Worm (Caenorhabditis elegans) whole organism, L4 larva: Measurements from ENCODE around the gene unc-61.

Experiments used
- R02D3.7 ChIP-seq: fragments of 150-350 bp; sonication (generic microtip); optimal IDR thresholded peaks from 3 replicates; lab custom pipeline; 2014; ENCODE audit warnings: missing biosample characterization, missing genetic modification characterization
- Y75B8A.6 ChIP-seq: fragments of 200-800 bp; sonication (Bioruptor generic); IDR thresholded peaks from 2 replicates; pipeline ENCODE4 v1.3.6; 2022; ENCODE audit warnings: missing genetic modification reagents, missing genetic modification characterization, missing compliant biosample characterization
- aha-1 ChIP-seq: fragments of 150-350 bp; peaks from one replicate; lab custom pipeline; 2014; ENCODE audit warnings: missing biosample characterization, missing genetic modification characterization
- fos-1 ChIP-seq: fragments of 150-350 bp; optimal IDR thresholded peaks from 2 replicates; lab custom pipeline; 2014; ENCODE audit warnings: missing biosample characterization, missing genetic modification characterization
- hlh-30 ChIP-seq: sonication (generic microtip); optimal IDR thresholded peaks from 2 replicates; lab custom pipeline; 2017; ENCODE audit warnings: antibody characterized with exemption, mild to moderate bottlenecking, missing genetic modification characterization, missing compliant biosample characterization; ENCODE audit not compliant: insufficient read depth
- nhr-25 ChIP-seq: sonication (generic microtip); optimal IDR thresholded peaks from 2 replicates; lab custom pipeline; 2017; ENCODE audit warnings: missing genetic modification characterization, mild to moderate bottlenecking, missing compliant biosample characterization, antibody characterized with exemption, moderate library complexity, borderline replicate concordance; ENCODE audit not compliant: insufficient read depth
- set-16 ChIP-seq: fragments of 200-800 bp; sonication (Bioruptor generic); IDR thresholded peaks from 2 replicates; pipeline ENCODE4 v1.3.6; 2022; ENCODE audit warnings: missing genetic modification reagents, missing genetic modification characterization, missing compliant biosample characterization
- tag-97 ChIP-seq: fragments of 200-800 bp; sonication (Bioruptor generic); IDR thresholded peaks from 2 replicates; pipeline ENCODE4 v1.3.6; 2022; ENCODE audit warnings: missing genetic modification characterization, missing compliant biosample characterization
- unc-130 ChIP-seq: sonication (generic microtip); optimal IDR thresholded peaks from 2 replicates; lab custom pipeline; 2016; ENCODE audit warnings: missing genetic modification reagents, missing genetic modification characterization, missing compliant biosample characterization
- unc-62 ChIP-seq, 3 experiments: fragments of 150-350 bp in 1 of 3; sonication (generic microtip); optimal IDR thresholded peaks in 2 of 3; peaks in 1 of 3; 1 replicate in 1 of 3; 2 replicates in 2 of 3; lab custom pipeline; 2014 to 2017; ENCODE audit warnings: missing biosample characterization in 3 of 3, missing genetic modification characterization in 3 of 3, missing genetic modification reagents in 3 of 3, missing genotype in 1 of 3
- zfp-2 ChIP-seq: sonication (generic microtip); optimal IDR thresholded peaks from 2 replicates; lab custom pipeline; 2016; ENCODE audit warnings: mild to moderate bottlenecking, missing genetic modification characterization, missing compliant biosample characterization
- ztf-11 ChIP-seq: fragments of 150-350 bp; optimal IDR thresholded peaks from 2 replicates; lab custom pipeline; 2014; ENCODE audit warnings: missing biosample characterization, missing genetic modification characterization

ce11 chrV:14736851-14737250, 2.8 kb upstream of the unc-61 start, which contains the start of gene Y50E8A.5:
- no peak for TF ChIP-seq nhr-25 (tag; lab: Kevin White, UChicago)
- no peak for TF ChIP-seq tag-97 (GFP tag; lab: Robert Waterston, UW)
- TF ChIP-seq zfp-2 (tag; lab: Kevin White, UChicago), result no peak
- no peak for TF ChIP-seq ztf-11 (tag; lab: Kevin White, UChicago)
- TF ChIP-seq fos-1 (tag; lab: Kevin White, UChicago), result no peak
- no peak for TF ChIP-seq hlh-30
- TF ChIP-seq aha-1 (tag; lab: Kevin White, UChicago), result no peak
- TF ChIP-seq unc-62 (GFP tag; optimal IDR thresholded peaks at IDR 0.05 in 1 of 2; lab: Kevin White, UChicago), result no peak
- TF ChIP-seq unc-62 (tag; optimal IDR thresholded peaks at IDR 0.05; lab: Kevin White, UChicago), result no peak
- TF ChIP-seq R02D3.7 (tag; lab: Kevin White, UChicago), result no peak
- TF ChIP-seq unc-130, result no peak
- TF ChIP-seq set-16, result no peak
- no peak for TF ChIP-seq Y75B8A.6 (GFP tag; lab: Robert Waterston, UW)
